Worm (Caenorhabditis elegans) whole organism, L3 larva: Measurements from ENCODE around the gene tba-8.

Experiments used
- ZK546.5 ChIP-seq: sonication (generic microtip); optimal IDR thresholded peaks from 2 replicates; lab custom pipeline; 2017; ENCODE audit warnings: missing biosample characterization, missing genetic modification characterization
- aly-2 ChIP-seq: fragments of 150-350 bp; optimal IDR thresholded peaks from 2 replicates; lab custom pipeline; 2014; ENCODE audit warnings: missing biosample characterization, missing genetic modification characterization
- elt-1 ChIP-seq: fragments of 150-350 bp; optimal IDR thresholded peaks from 2 replicates; lab custom pipeline; 2014; ENCODE audit warnings: missing biosample characterization, missing genetic modification characterization
- fos-1 ChIP-seq: fragments of 150-350 bp; optimal IDR thresholded peaks from 2 replicates; lab custom pipeline; 2014; ENCODE audit warnings: missing biosample characterization, missing genetic modification characterization
- jun-1 ChIP-seq: fragments of 150-350 bp; optimal IDR thresholded peaks from 2 replicates; lab custom pipeline; 2014; ENCODE audit warnings: missing biosample characterization, missing genetic modification reagents, missing genetic modification characterization
- lin-15B ChIP-seq: fragments of 150-350 bp; optimal IDR thresholded peaks from 2 replicates; lab custom pipeline; 2014; ENCODE audit warnings: missing biosample characterization, missing genetic modification characterization
- mdl-1 ChIP-seq: fragments of 150-350 bp; optimal IDR thresholded peaks from 2 replicates; lab custom pipeline; 2014; ENCODE audit warnings: missing biosample characterization, missing genetic modification characterization
- nhr-12 ChIP-seq: fragments of 150-350 bp; optimal IDR thresholded peaks from 2 replicates; lab custom pipeline; 2014; ENCODE audit warnings: missing biosample characterization, missing genetic modification characterization
- nhr-237 ChIP-seq: fragments of 150-350 bp; optimal IDR thresholded peaks from 2 replicates; lab custom pipeline; 2014; ENCODE audit warnings: missing biosample characterization, missing genetic modification characterization
- nhr-28 ChIP-seq: fragments of 150-350 bp; optimal IDR thresholded peaks from 2 replicates; lab custom pipeline; 2014; ENCODE audit warnings: missing biosample characterization, missing genetic modification characterization
- nhr-76 ChIP-seq: fragments of 150-350 bp; sonication (generic microtip); optimal IDR thresholded peaks from 5 replicates; lab custom pipeline; 2014; ENCODE audit warnings: missing biosample characterization, missing genetic modification characterization
- unc-62 ChIP-seq: fragments of 150-350 bp; sonication (generic microtip); optimal IDR thresholded peaks from 4 replicates; lab custom pipeline; 2014; ENCODE audit warnings: missing biosample characterization, missing genetic modification reagents, missing genetic modification characterization

ce11 chrX:9489578-9489977, 31.4 kb upstream of the tba-8 start:
- no peak for TF ChIP-seq elt-1 (tag; lab: Kevin White, UChicago)
- no peak for TF ChIP-seq nhr-12 (tag; lab: Kevin White, UChicago)
- TF ChIP-seq nhr-28: no peak
- no peak for TF ChIP-seq ZK546.5 (tag; lab: Kevin White, UChicago)
- no peak for TF ChIP-seq nhr-237 (tag; lab: Kevin White, UChicago)
- TF ChIP-seq fos-1 (tag; lab: Kevin White, UChicago): no peak
- no peak for TF ChIP-seq aly-2 (tag; lab: Kevin White, UChicago)
- TF ChIP-seq jun-1: no peak
- TF ChIP-seq nhr-76 (tag; lab: Kevin White, UChicago): no peak
- TF ChIP-seq mdl-1: no peak
- TF ChIP-seq lin-15B (tag; lab: Kevin White, UChicago): no peak
- no peak for TF ChIP-seq unc-62 (GFP tag; lab: Kevin White, UChicago)
